Worm (Caenorhabditis elegans) whole organism, mixed stage, embryonic: ENCODE measurements around the gene dmsr-7.
A peak's percentile ranks its signal among the peaks of the same experiment; 100 is the strongest.

Experiments
- ces-1 ChIP-seq: fragments of 150-350 bp; optimal IDR thresholded peaks from 2 replicates; lab custom pipeline; 2014; ENCODE audit warnings: missing biosample characterization, missing genetic modification reagents, missing genetic modification characterization
- elt-1 ChIP-seq: sonication (generic microtip); optimal IDR thresholded peaks from 2 replicates; lab custom pipeline; 2017; ENCODE audit warnings: missing genetic modification characterization, mild to moderate bottlenecking, missing compliant biosample characterization, antibody characterized with exemption, moderate library complexity, borderline replicate concordance; ENCODE audit not compliant: insufficient read depth
- elt-3 ChIP-seq: fragments of 150-350 bp; optimal IDR thresholded peaks from 2 replicates; lab custom pipeline; 2014; ENCODE audit warnings: missing biosample characterization, missing genetic modification characterization
- ham-2 ChIP-seq: fragments of 200-800 bp; sonication (Bioruptor generic); optimal IDR thresholded peaks from 2 replicates; lab custom pipeline; 2018; ENCODE audit warnings: mild to moderate bottlenecking, missing genetic modification characterization, missing compliant biosample characterization
- lin-13 ChIP-seq: fragments of 150-350 bp; optimal IDR thresholded peaks from 2 replicates; lab custom pipeline; 2014; ENCODE audit warnings: missing biosample characterization, missing genetic modification characterization
- mab-5 ChIP-seq: fragments of 150-350 bp; optimal IDR thresholded peaks from 2 replicates; lab custom pipeline; 2014; ENCODE audit warnings: missing biosample characterization, missing genetic modification characterization
- nhr-12 ChIP-seq: fragments of 150-350 bp; optimal IDR thresholded peaks from 2 replicates; lab custom pipeline; 2014; ENCODE audit warnings: missing biosample characterization, missing genetic modification characterization
- nhr-237 ChIP-seq: fragments of 150-350 bp; optimal IDR thresholded peaks from 2 replicates; lab custom pipeline; 2014; ENCODE audit warnings: missing biosample characterization, missing genetic modification characterization
- nhr-28 ChIP-seq: fragments of 150-350 bp; optimal IDR thresholded peaks from 2 replicates; lab custom pipeline; 2014; ENCODE audit warnings: missing biosample characterization, missing genetic modification characterization
- nhr-76 ChIP-seq: sonication (generic microtip); optimal IDR thresholded peaks from 2 replicates; lab custom pipeline; 2017; ENCODE audit warnings: missing biosample characterization, missing genetic modification characterization
- pha-4 ChIP-seq: fragments of 150-350 bp; optimal IDR thresholded peaks from 2 replicates; lab custom pipeline; 2018; ENCODE audit warnings: missing biosample characterization, missing genetic modification reagents, missing genetic modification characterization
- snpc-4 ChIP-seq: fragments of 150-350 bp; optimal IDR thresholded peaks from 2 replicates; lab custom pipeline; 2014; ENCODE audit warnings: missing biosample characterization, missing genetic modification characterization
- unc-39 ChIP-seq: fragments of 150-350 bp; optimal IDR thresholded peaks from 2 replicates; lab custom pipeline; 2014; ENCODE audit warnings: missing biosample characterization, missing genetic modification characterization
- ztf-11 ChIP-seq: fragments of 150-350 bp; optimal IDR thresholded peaks from 2 replicates; lab custom pipeline; 2014; ENCODE audit warnings: missing biosample characterization, missing genetic modification characterization

DNA sequence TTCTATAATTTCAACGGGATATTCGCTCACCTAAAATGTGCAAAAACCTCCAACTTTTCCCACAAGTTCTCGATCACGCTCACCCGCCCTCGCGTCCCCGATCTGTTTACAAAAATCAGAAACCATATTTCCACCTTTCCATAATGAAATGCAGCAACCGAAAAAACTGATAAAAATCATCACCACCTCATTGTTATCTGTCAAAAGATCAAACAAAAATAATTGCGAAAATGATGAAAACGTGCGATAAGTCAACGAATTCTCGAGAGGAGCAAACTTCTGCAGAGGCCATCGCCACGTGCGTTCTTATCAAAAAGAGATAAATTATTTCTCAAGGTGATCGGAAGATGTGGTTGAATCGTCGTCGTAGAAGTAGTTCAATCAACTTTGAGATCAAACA, 19.9 kb downstream of the dmsr-7 start:
- TF ChIP-seq elt-1 = peak; percentile 81
- no peak for TF ChIP-seq nhr-76 (tag; lab: Kevin White, UChicago)
- no peak for TF ChIP-seq ztf-11 (tag; lab: Kevin White, UChicago)
- no peak for TF ChIP-seq pha-4
- TF ChIP-seq nhr-237 (tag; lab: Kevin White, UChicago) = no peak
- no peak for TF ChIP-seq nhr-28 (tag; lab: Kevin White, UChicago)
- no peak for TF ChIP-seq lin-13 (tag; lab: Kevin White, UChicago)
- TF ChIP-seq mab-5 (tag; lab: Kevin White, UChicago) = no peak
- no peak for TF ChIP-seq unc-39 (tag; lab: Kevin White, UChicago)
- no peak for TF ChIP-seq ham-2 (GFP tag; lab: Kevin White, UChicago)
- TF ChIP-seq nhr-12 (tag; lab: Kevin White, UChicago) = no peak
- TF ChIP-seq ces-1 = no peak
- no peak for TF ChIP-seq snpc-4
- no peak for TF ChIP-seq elt-3 (tag; lab: Kevin White, UChicago)
